Worm (Caenorhabditis elegans): Measurements from ENCODE around the gene srh-284.

Gene srh-284

DNA sequence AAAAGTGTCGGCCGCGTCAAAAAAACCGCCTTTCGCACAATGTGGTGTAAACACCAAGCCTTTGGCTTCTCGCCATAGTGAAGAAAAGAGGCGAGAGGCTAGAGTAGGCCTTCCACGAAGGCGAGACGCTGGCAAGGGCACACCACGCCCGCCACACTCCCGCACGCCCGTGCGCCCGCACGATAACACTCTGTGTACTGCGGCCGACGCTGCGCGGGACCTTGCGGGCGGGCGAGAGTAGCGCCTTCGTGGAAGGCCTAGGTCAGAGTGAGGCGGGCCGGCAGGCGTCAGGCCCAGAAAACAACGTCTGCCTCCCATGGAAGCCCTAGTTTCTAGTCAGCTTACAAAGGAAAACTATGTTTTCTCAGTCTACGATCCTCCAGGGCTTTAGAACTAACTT is 44.8 kb downstream of the srh-284 start (continued):
- no peak for TF ChIP-seq Y67H2A.10 (GFP tag; conservative IDR thresholded peaks at IDR 0.05)
- TF ChIP-seq let-607 (tag; optimal IDR thresholded peaks at IDR 0.05) = no peak
- no peak for TF ChIP-seq akir-1 (GFP tag; optimal IDR thresholded peaks at IDR 0.05)
- TF ChIP-seq F52B5.7 (tag; optimal IDR thresholded peaks at IDR 0.05) = no peak
- TF ChIP-seq egrh-3 (GFP tag; IDR thresholded peaks at IDR 0.05) = peak; percentile 82; the same call in 1 of the 2 replicates
- TF ChIP-seq ztf-25 (GFP tag; IDR thresholded peaks at IDR 0.05) = no peak
- TF ChIP-seq nhr-179 (tag; optimal IDR thresholded peaks at IDR 0.05) = no peak
- TF ChIP-seq ztf-3 (GFP tag; optimal IDR thresholded peaks at IDR 0.05) = no peak
- TF ChIP-seq F33H1.4 (GFP tag; IDR thresholded peaks at IDR 0.05) = no peak
- TF ChIP-seq madf-3 (GFP tag; IDR thresholded peaks at IDR 0.05) = 0 out of 2 replicates have a peak, but pooled peaks have one; percentile 43

DNA sequence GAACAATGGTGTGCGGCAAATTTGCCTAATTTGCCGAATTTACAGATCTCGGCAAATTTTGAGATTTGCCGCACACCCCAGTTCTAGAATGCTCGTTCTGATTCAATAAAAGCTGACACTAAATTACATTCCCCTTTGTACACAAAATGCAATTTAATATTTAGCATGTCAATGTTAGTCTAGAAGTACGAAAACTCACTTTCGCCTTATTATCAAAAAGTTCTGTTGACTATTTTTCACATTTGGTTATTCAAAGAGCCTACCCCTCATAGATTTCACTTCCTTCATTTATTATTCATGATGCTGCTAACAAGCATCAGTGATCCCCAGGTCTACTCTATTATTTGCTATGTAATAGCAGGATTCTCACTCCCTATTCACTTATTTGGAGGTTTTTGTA is 51.2 kb downstream of the srh-284 start, which contains the start of gene srh-298:
TSS of gene srh-298 (plus strand) at position 301 of the 400 bp plus-strand sequence.
- TF ChIP-seq attf-6 (GFP tag; IDR thresholded peaks at IDR 0.05) (no peak), dpff-1 (tag; optimal IDR thresholded peaks at IDR 0.05) (no peak), F33H1.4 (GFP tag; IDR thresholded peaks at IDR 0.05) (no peak), nfya-2 (GFP tag; IDR thresholded peaks at IDR 0.05) (no peak), ztf-26 (tag; optimal IDR thresholded peaks at IDR 0.05) (no peak), xnd-1 (tag; optimal IDR thresholded peaks at IDR 0.05) (no peak), hlh-12 (tag; optimal IDR thresholded peaks at IDR 0.05) (no peak), lag-1 (GFP tag; IDR thresholded peaks at IDR 0.05) (no peak), repo-1 (tag; optimal IDR thresholded peaks at IDR 0.05) (no peak), ekl-4 (GFP tag; IDR thresholded peaks at IDR 0.05) (no peak), nfyb-1 (GFP tag; IDR thresholded peaks at IDR 0.05) (no peak), ztf-25 (GFP tag; IDR thresholded peaks at IDR 0.05) (no peak), lsl-1 (GFP tag; optimal IDR thresholded peaks at IDR 0.05) (no peak), zim-3 (tag; optimal IDR thresholded peaks at IDR 0.05) (no peak)
